Worm (Caenorhabditis elegans) whole organism, late embryonic: ENCODE data around the gene F29A7.3.

ENCODE experiments used
- C08G9.2 ChIP-seq: sonication (generic microtip); optimal IDR thresholded peaks from 2 replicates; lab custom pipeline; 2016; ENCODE audit warnings: mild to moderate bottlenecking, missing genetic modification characterization, moderate library complexity, missing compliant biosample characterization
- F13H6.1 ChIP-seq: sonication (generic microtip); optimal IDR thresholded peaks from 2 replicates; lab custom pipeline; 2016; ENCODE audit warnings: missing genetic modification characterization, missing compliant biosample characterization
- K02D7.2 ChIP-seq: sonication (generic microtip); optimal IDR thresholded peaks from 2 replicates; lab custom pipeline; 2017; ENCODE audit warnings: mild to moderate bottlenecking, missing genetic modification characterization, missing compliant biosample characterization
- T23F11.4 ChIP-seq: fragments of 200-800 bp; sonication (Bioruptor generic); optimal IDR thresholded peaks from 2 replicates; lab custom pipeline; 2018; ENCODE audit warnings: mild to moderate bottlenecking, missing genetic modification characterization, missing compliant biosample characterization
- ceh-18 ChIP-seq: sonication (generic microtip); optimal IDR thresholded peaks from 2 replicates; lab custom pipeline; 2016; ENCODE audit warnings: missing genetic modification characterization, missing compliant biosample characterization
- ceh-19 ChIP-seq: fragments of 200-800 bp; sonication (Bioruptor generic); optimal IDR thresholded peaks from 2 replicates; lab custom pipeline; 2018; ENCODE audit warnings: mild to moderate bottlenecking, missing genetic modification characterization, missing compliant biosample characterization
- ceh-22 ChIP-seq: sonication (generic microtip); optimal IDR thresholded peaks from 2 replicates; lab custom pipeline; 2017; ENCODE audit warnings: missing biosample characterization, missing genetic modification characterization
- ceh-24 ChIP-seq: sonication (generic microtip); optimal IDR thresholded peaks from 2 replicates; lab custom pipeline; 2016; ENCODE audit warnings: mild to moderate bottlenecking, missing genetic modification characterization, missing compliant biosample characterization
- ceh-31 ChIP-seq: sonication (generic microtip); optimal IDR thresholded peaks from 2 replicates; lab custom pipeline; 2016; ENCODE audit warnings: missing genetic modification characterization, missing compliant biosample characterization
- ceh-45 ChIP-seq: fragments of 200-800 bp; sonication (Bioruptor generic); IDR thresholded peaks from 2 replicates; pipeline ENCODE4 v1.3.6; 2022; ENCODE audit warnings: missing genetic modification reagents, missing genetic modification characterization, missing compliant biosample characterization
- ceh-48 ChIP-seq: sonication (generic microtip); optimal IDR thresholded peaks from 2 replicates; lab custom pipeline; 2016; ENCODE audit warnings: missing genetic modification characterization, inconsistent platforms, missing compliant biosample characterization
- ceh-9 ChIP-seq: sonication (generic microtip); optimal IDR thresholded peaks from 2 replicates; lab custom pipeline; 2016; ENCODE audit warnings: mild to moderate bottlenecking, missing genetic modification characterization, inconsistent platforms, missing compliant biosample characterization
- dmd-4 ChIP-seq: sonication (generic microtip); optimal IDR thresholded peaks from 2 replicates; lab custom pipeline; 2016; ENCODE audit warnings: borderline replicate concordance, missing genetic modification characterization, missing compliant biosample characterization
- dve-1 ChIP-seq: sonication (generic microtip); optimal IDR thresholded peaks from 2 replicates; lab custom pipeline; 2017; ENCODE audit warnings: antibody characterized with exemption, mild to moderate bottlenecking, missing genetic modification characterization, missing compliant biosample characterization
- elt-2 ChIP-seq: sonication (generic microtip); optimal IDR thresholded peaks from 2 replicates; lab custom pipeline; 2016; ENCODE audit warnings: missing genetic modification reagents, missing genetic modification characterization, missing compliant biosample characterization
- ets-4 ChIP-seq: sonication (generic microtip); optimal IDR thresholded peaks from 2 replicates; lab custom pipeline; 2016; ENCODE audit warnings: missing genetic modification characterization, missing compliant biosample characterization
- fax-1 ChIP-seq: sonication (generic microtip); optimal IDR thresholded peaks from 2 replicates; lab custom pipeline; 2016; ENCODE audit warnings: missing genotype, missing genetic modification characterization, missing compliant biosample characterization
- hlh-13 ChIP-seq: fragments of 200-800 bp; sonication (Bioruptor generic); optimal IDR thresholded peaks from 2 replicates; lab custom pipeline; 2018; ENCODE audit warnings: mild to moderate bottlenecking, missing genetic modification characterization, missing compliant biosample characterization
- hlh-15 ChIP-seq: sonication (generic microtip); optimal IDR thresholded peaks from 2 replicates; lab custom pipeline; 2016; ENCODE audit warnings: missing genetic modification characterization, missing compliant biosample characterization
- hlh-30 ChIP-seq: sonication (generic microtip); optimal IDR thresholded peaks from 2 replicates; lab custom pipeline; 2017; ENCODE audit warnings: antibody characterized with exemption, missing genetic modification characterization, missing compliant biosample characterization; ENCODE audit not compliant: insufficient read depth
- lim-6 ChIP-seq: sonication (generic microtip); optimal IDR thresholded peaks from 2 replicates; lab custom pipeline; 2016; ENCODE audit warnings: missing genetic modification characterization, missing compliant biosample characterization
- madf-2 ChIP-seq: sonication (generic microtip); optimal IDR thresholded peaks from 2 replicates; lab custom pipeline; 2017; ENCODE audit warnings: missing genetic modification characterization, missing compliant biosample characterization
- nfya-1 ChIP-seq: sonication (generic microtip); optimal IDR thresholded peaks from 2 replicates; lab custom pipeline; 2017; ENCODE audit warnings: missing genetic modification characterization, mild to moderate bottlenecking, missing compliant biosample characterization, antibody characterized with exemption, moderate library complexity
- odd-2 ChIP-seq: sonication (generic microtip); optimal IDR thresholded peaks from 2 replicates; lab custom pipeline; 2017; ENCODE audit warnings: antibody characterized with exemption, mild to moderate bottlenecking, missing genetic modification characterization, missing compliant biosample characterization
- pat-9 ChIP-seq: fragments of 200-800 bp; sonication (Bioruptor generic); optimal IDR thresholded peaks from 2 replicates; lab custom pipeline; 2018; ENCODE audit warnings: mild to moderate bottlenecking, missing genetic modification characterization, moderate library complexity, missing compliant biosample characterization
- pha-2 ChIP-seq: sonication (generic microtip); optimal IDR thresholded peaks from 2 replicates; lab custom pipeline; 2017; ENCODE audit warnings: mild to moderate bottlenecking, missing genetic modification characterization, missing compliant biosample characterization
- pros-1 ChIP-seq: fragments of 150-350 bp; optimal IDR thresholded peaks from 2 replicates; lab custom pipeline; 2014; ENCODE audit warnings: missing biosample characterization, missing genetic modification reagents, missing genetic modification characterization
- ref-2 ChIP-seq: sonication (generic microtip); optimal IDR thresholded peaks from 2 replicates; lab custom pipeline; 2016; ENCODE audit warnings: missing genetic modification characterization, missing compliant biosample characterization
- rnt-1 ChIP-seq: sonication (generic microtip); optimal IDR thresholded peaks from 2 replicates; lab custom pipeline; 2016; ENCODE audit warnings: missing genetic modification characterization, missing compliant biosample characterization
- sdc-2 ChIP-seq: sonication (generic microtip); optimal IDR thresholded peaks from 2 replicates; lab custom pipeline; 2016; ENCODE audit warnings: missing genotype, missing genetic modification characterization, missing compliant biosample characterization
- sox-2 ChIP-seq: fragments of 200-800 bp; sonication (Bioruptor generic); IDR thresholded peaks from 2 replicates; pipeline ENCODE4 v1.3.6; 2022; ENCODE audit warnings: missing genetic modification reagents, missing genetic modification characterization, missing compliant biosample characterization
- sox-4 ChIP-seq: sonication (generic microtip); optimal IDR thresholded peaks from 2 replicates; lab custom pipeline; 2017; ENCODE audit warnings: mild to moderate bottlenecking, missing genetic modification characterization, inconsistent platforms, missing compliant biosample characterization
- syd-9 ChIP-seq: sonication (generic microtip); optimal IDR thresholded peaks from 2 replicates; lab custom pipeline; 2016; ENCODE audit warnings: mild to moderate bottlenecking, missing genetic modification characterization, moderate library complexity, missing compliant biosample characterization
- tbx-2 ChIP-seq: sonication (generic microtip); optimal IDR thresholded peaks from 2 replicates; lab custom pipeline; 2016; ENCODE audit warnings: missing genetic modification characterization, missing compliant biosample characterization
- tbx-7 ChIP-seq: sonication (generic microtip); optimal IDR thresholded peaks from 2 replicates; lab custom pipeline; 2016; ENCODE audit warnings: missing genotype, missing genetic modification characterization, missing compliant biosample characterization
- unc-3 ChIP-seq, 2 experiments: fragments of 200-800 bp in 1 of 2; sonication (Bioruptor generic) in 1 of 2; sonication (generic microtip) in 1 of 2; conservative IDR thresholded peaks in 1 of 2; optimal IDR thresholded peaks in 1 of 2; 2 replicates each; pipeline versions ENCODE4 v1.3.6 to Lab custom; 2016 to 2022; ENCODE audit warnings: missing compliant biosample characterization in 2 of 2, missing genetic modification characterization in 2 of 2, missing genetic modification reagents in 1 of 2
- unc-42 ChIP-seq: sonication (generic microtip); optimal IDR thresholded peaks from 2 replicates; lab custom pipeline; 2016; ENCODE audit warnings: missing genotype, missing genetic modification characterization, missing compliant biosample characterization
- unc-55 ChIP-seq: sonication (generic microtip); optimal IDR thresholded peaks from 2 replicates; lab custom pipeline; 2017; ENCODE audit warnings: missing biosample characterization, missing genetic modification reagents, missing genetic modification characterization
- unc-86 ChIP-seq: sonication (generic microtip); optimal IDR thresholded peaks from 2 replicates; lab custom pipeline; 2016; ENCODE audit warnings: missing genetic modification characterization, missing compliant biosample characterization
- zip-5 ChIP-seq: sonication (generic microtip); optimal IDR thresholded peaks from 2 replicates; lab custom pipeline; 2016; ENCODE audit warnings: missing genetic modification characterization, missing compliant biosample characterization

F29A7.3 gene

DNA sequence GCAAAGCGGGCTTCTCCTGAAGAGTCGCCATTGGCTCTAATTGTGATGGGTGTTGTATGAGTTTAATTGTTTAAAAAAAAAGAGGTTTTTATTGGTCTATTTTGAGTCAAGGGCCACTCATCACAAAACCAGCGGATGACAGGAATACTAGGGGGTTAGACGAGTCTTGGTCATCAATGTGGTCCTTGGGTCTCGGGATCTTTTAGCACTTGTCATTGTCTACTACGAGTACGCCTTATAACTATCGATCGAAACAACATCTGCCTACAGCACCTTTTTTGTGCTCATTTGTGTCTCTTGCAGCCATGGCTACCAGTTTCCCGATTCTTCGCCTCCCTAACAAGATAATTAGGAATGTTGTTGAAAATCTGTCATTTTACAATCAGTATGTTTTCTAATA is 11.6 kb downstream of the F29A7.3 start, which contains the start of gene fbxb-108:
Gene fbxb-108 (plus strand): TSS at position 301 of the 400 bp plus-strand sequence.
- TF ChIP-seq dve-1 (tag; lab: Kevin White, UChicago) = no peak
- TF ChIP-seq hlh-13 (GFP tag; lab: Kevin White, UChicago) = no peak
- no peak for TF ChIP-seq unc-55
- no peak for TF ChIP-seq ceh-22 (tag; lab: Kevin White, UChicago)
- TF ChIP-seq tbx-2 (tag; lab: Kevin White, UChicago) = no peak
- TF ChIP-seq C08G9.2 = no peak
- no peak for TF ChIP-seq fax-1
- TF ChIP-seq rnt-1 = no peak
- TF ChIP-seq ceh-19 (GFP tag; lab: Kevin White, UChicago) = no peak
- no peak for TF ChIP-seq syd-9 (tag; lab: Kevin White, UChicago)
- no peak for TF ChIP-seq ets-4
- no peak for TF ChIP-seq ceh-31 (tag; lab: Kevin White, UChicago)
- no peak for TF ChIP-seq sdc-2
- TF ChIP-seq T23F11.4 (GFP tag; lab: Kevin White, UChicago) = no peak
- no peak for TF ChIP-seq ceh-48 (tag; lab: Kevin White, UChicago)
- no peak for TF ChIP-seq elt-2 (tag; lab: Kevin White, UChicago)
- TF ChIP-seq tbx-7 (tag; lab: Kevin White, UChicago) = no peak
- TF ChIP-seq pha-2 (tag; lab: Kevin White, UChicago) = no peak
- no peak for TF ChIP-seq pros-1 (tag; lab: Kevin White, UChicago)

DNA sequence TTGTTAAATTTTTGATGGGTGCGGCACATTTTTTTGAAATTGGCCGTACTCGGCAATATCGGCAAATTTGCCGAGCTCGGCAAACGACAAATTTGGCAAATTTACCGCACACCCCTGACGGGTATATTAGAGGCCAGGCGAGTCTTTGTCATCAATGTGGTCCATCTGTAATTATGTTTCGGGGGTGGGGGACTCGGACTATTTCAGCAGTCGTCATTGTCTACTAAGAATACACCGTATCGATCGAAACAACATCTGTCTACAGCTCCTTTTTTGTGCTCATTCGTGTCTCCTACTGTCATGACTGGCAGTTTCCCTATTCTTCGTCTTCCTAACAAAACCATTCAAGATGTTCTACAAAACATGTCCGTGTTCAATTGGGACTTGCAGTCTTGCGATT is 13.2 kb downstream of the F29A7.3 start, which contains the start of gene F08D12.15:
Gene F08D12.15 (plus strand): TSS at position 301 of the 400 bp plus-strand sequence.
- TF ChIP-seq ref-2 (tag; lab: Kevin White, UChicago) = no peak
- TF ChIP-seq ceh-45 (GFP tag; lab: Robert Waterston, UW) = no peak
- no peak for TF ChIP-seq unc-3 (GFP tag; conservative IDR thresholded peaks at IDR 0.05; lab: Robert Waterston, UW)
- TF ChIP-seq unc-3 (tag; optimal IDR thresholded peaks at IDR 0.05; lab: Kevin White, UChicago) = no peak
- TF ChIP-seq madf-2 (tag; lab: Kevin White, UChicago) = no peak
- no peak for TF ChIP-seq pha-2 (tag; lab: Kevin White, UChicago)
- no peak for TF ChIP-seq hlh-30 (tag; lab: Kevin White, UChicago)
- TF ChIP-seq unc-86 (tag; lab: Kevin White, UChicago) = no peak
- no peak for TF ChIP-seq F13H6.1 (tag; lab: Kevin White, UChicago)
- TF ChIP-seq sdc-2 = no peak
- no peak for TF ChIP-seq hlh-15
- no peak for TF ChIP-seq odd-2 (tag; lab: Kevin White, UChicago)
- no peak for TF ChIP-seq dmd-4 (tag; lab: Kevin White, UChicago)
- no peak for TF ChIP-seq ceh-18 (tag; lab: Kevin White, UChicago)
- no peak for TF ChIP-seq K02D7.2

DNA sequence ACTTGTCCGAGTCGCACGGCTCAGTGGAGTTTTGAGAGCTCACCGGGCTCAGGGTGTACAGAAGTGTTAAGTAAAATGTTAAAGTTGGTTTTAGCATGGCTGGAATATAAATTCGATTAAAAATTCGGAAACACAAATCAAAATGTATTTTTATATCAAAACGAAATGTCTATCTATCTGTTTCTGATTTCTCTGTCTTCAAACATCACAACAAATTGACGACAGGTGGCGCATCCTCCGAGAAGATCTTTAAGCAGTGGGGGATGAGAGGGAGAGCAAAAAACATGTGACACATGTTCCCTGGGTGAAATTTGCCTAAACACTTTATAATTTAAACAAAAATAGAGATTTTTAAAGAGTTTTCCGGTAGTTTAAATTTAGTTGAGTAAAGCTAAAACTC is 15.9 kb downstream of the F29A7.3 start, which contains the start of gene F08D12.7:
Gene F08D12.7 (minus strand): TSS at position 101 of the 400 bp plus-strand sequence.
- TF ChIP-seq tbx-2 (tag; lab: Kevin White, UChicago) (no peak), unc-42 (tag; lab: Kevin White, UChicago) (no peak), fax-1 (no peak), ceh-9 (no peak), F13H6.1 (tag; lab: Kevin White, UChicago) (no peak), pat-9 (tag; lab: Kevin White, UChicago) (no peak), nfya-1 (tag; lab: Kevin White, UChicago) (no peak), sox-2 (GFP tag; lab: Robert Waterston, UW) (no peak), ceh-24 (no peak), K02D7.2 (no peak), zip-5 (tag; lab: Kevin White, UChicago) (no peak), lim-6 (tag; lab: Kevin White, UChicago) (no peak), T23F11.4 (GFP tag; lab: Kevin White, UChicago) (no peak), sox-4 (tag; lab: Kevin White, UChicago) (no peak), tbx-7 (tag; lab: Kevin White, UChicago) (no peak)
